Worm (Caenorhabditis elegans): ENCODE data around the gene C01B10.7.

ce11 chrIV:6595912-6596311, 42.4 kb upstream of the C01B10.7 start, which contains the start of gene F38A5.22:
- TF ChIP-seq nhr-237 (tag; optimal IDR thresholded peaks at IDR 0.05) (no peak), R02D3.7 (tag; optimal IDR thresholded peaks at IDR 0.05) (no peak), unc-55 (GFP tag; optimal IDR thresholded peaks at IDR 0.05) (no peak), nhr-77 (tag; optimal IDR thresholded peaks at IDR 0.05) (no peak), ztf-11 (tag; optimal IDR thresholded peaks at IDR 0.05) (no peak), nhr-25 (tag; optimal IDR thresholded peaks at IDR 0.05) (no peak), lin-11 (tag; optimal IDR thresholded peaks at IDR 0.05) (no peak), egl-27 (tag; optimal IDR thresholded peaks at IDR 0.05) (no peak), unc-62 (GFP tag; optimal IDR thresholded peaks at IDR 0.05) (no peak), ztf-4 (tag; optimal IDR thresholded peaks at IDR 0.05) (no peak), zag-1 (tag; optimal IDR thresholded peaks at IDR 0.05) (no peak)

All from whole organism, L2 larva.